Worm (Caenorhabditis elegans): ENCODE results near the gene T04F3.5.

- no peak for TF ChIP-seq pqm-1 (tag; optimal IDR thresholded peaks at IDR 0.05)
- TF ChIP-seq ceh-45 (GFP tag; IDR thresholded peaks at IDR 0.05): no peak
- no peak for TF ChIP-seq unc-3 (GFP tag; conservative IDR thresholded peaks at IDR 0.05)
- no peak for TF ChIP-seq unc-3 (tag; optimal IDR thresholded peaks at IDR 0.05)
These were observed 44.7 kb upstream of the T04F3.5 start, which contains the start of gene tre-3 for ce11 chrV:11715797-11716196.
